Worm (Caenorhabditis elegans) whole organism, late embryonic: ENCODE results near the gene H06H21.37.

Experiments
- F13H6.1 ChIP-seq: sonication (generic microtip); optimal IDR thresholded peaks from 2 replicates; lab custom pipeline; 2016; ENCODE audit warnings: missing genetic modification characterization, missing compliant biosample characterization
- ama-1 ChIP-seq: fragments of 150-350 bp; optimal IDR thresholded peaks from 2 replicates; lab custom pipeline; 2014
- nhr-11 ChIP-seq: fragments of 150-350 bp; optimal IDR thresholded peaks from 2 replicates; lab custom pipeline; 2014; ENCODE audit warnings: missing biosample characterization, missing genetic modification characterization
- npax-4 ChIP-seq: sonication (generic microtip); optimal IDR thresholded peaks from 2 replicates; lab custom pipeline; 2016; ENCODE audit warnings: missing genetic modification characterization, missing compliant biosample characterization
- pqm-1 ChIP-seq: sonication (generic microtip); optimal IDR thresholded peaks from 2 replicates; lab custom pipeline; 2016; ENCODE audit warnings: missing genetic modification characterization, missing compliant biosample characterization

DNA sequence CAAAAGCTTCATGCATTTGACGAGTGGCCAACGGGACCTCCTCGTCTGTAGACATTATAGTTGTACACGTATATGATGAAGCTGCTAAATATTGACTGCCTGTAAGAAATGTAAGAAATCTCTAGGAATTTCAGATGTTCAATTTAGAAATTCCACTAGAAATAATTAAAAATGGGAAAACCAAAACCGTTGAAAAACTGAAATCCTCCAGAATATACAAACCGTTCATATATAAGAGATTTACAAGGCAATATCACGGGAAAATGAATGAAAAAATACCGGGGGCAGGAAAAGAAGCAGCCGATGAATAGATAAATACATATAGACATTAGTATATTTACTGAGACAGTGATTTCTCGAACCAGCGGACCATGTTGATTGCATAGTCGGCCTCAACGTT lies 7.3 kb downstream of the H06H21.37 start, which contains the start of gene dpf-7:
- no peak for TF ChIP-seq nhr-11 (tag; lab: Kevin White, UChicago)
- no peak for TF ChIP-seq npax-4 (tag; lab: Kevin White, UChicago)
- no peak for TF ChIP-seq ama-1
- TF ChIP-seq pqm-1 (tag; lab: Kevin White, UChicago), result no peak
- TF ChIP-seq F13H6.1, result no peak
